Fruit fly (Drosophila melanogaster) whole organism, embryonic: ENCODE measurements around the gene CG3919.
A peak's percentile ranks its signal among the peaks of the same experiment; 100 is the strongest.

Experiments
- B-H2 ChIP-seq: fragments of 200-800 bp; sonication (Bioruptor generic); optimal IDR thresholded peaks from 2 replicates; lab custom pipeline; 2018; ENCODE audit warnings: missing biosample characterization, mild to moderate bottlenecking, missing genetic modification characterization
- CG10654 ChIP-seq: fragments of 200-800 bp; sonication (Bioruptor generic); optimal IDR thresholded peaks from 2 replicates; lab custom pipeline; 2016; ENCODE audit warnings: missing biosample characterization, missing genetic modification characterization
- CG12155 ChIP-seq: fragments of 200-800 bp; sonication (Bioruptor generic); optimal IDR thresholded peaks from 3 replicates; lab custom pipeline; 2016; ENCODE audit warnings: missing biosample characterization, missing genetic modification characterization
- CG1233 ChIP-seq: fragments of 200-800 bp; sonication (Bioruptor generic); optimal IDR thresholded peaks from 4 replicates; lab custom pipeline; 2018; ENCODE audit warnings: missing biosample characterization, mild to moderate bottlenecking, missing genetic modification characterization
- CG13287 ChIP-seq: fragments of 200-800 bp; sonication (Bioruptor generic); IDR thresholded peaks from 2 replicates; pipeline ENCODE4 v1.3.6; 2022; ENCODE audit warnings: missing biosample characterization, missing genetic modification characterization; ENCODE audit not compliant: partially characterized antibody
- CG14441 ChIP-seq: fragments of 200-800 bp; sonication (Bioruptor generic); IDR thresholded peaks from 2 replicates; pipeline ENCODE4 v1.3.6; 2022; ENCODE audit warnings: missing biosample characterization, missing genetic modification characterization
- CG1647 ChIP-seq: fragments of 200-800 bp; sonication (Bioruptor generic); optimal IDR thresholded peaks from 3 replicates; lab custom pipeline; 2016; ENCODE audit warnings: missing biosample characterization, missing genetic modification characterization
- CG17359 ChIP-seq: fragments of 200-800 bp; sonication (Bioruptor generic); optimal IDR thresholded peaks from 3 replicates; lab custom pipeline; 2018; ENCODE audit warnings: missing biosample characterization, mild to moderate bottlenecking, missing genetic modification characterization, moderate library complexity
- CG17568 ChIP-seq: fragments of 200-800 bp; sonication (Bioruptor generic); optimal IDR thresholded peaks from 2 replicates; lab custom pipeline; 2018; ENCODE audit warnings: missing biosample characterization, mild to moderate bottlenecking, missing genetic modification characterization, moderate library complexity
- CG17829 ChIP-seq: fragments of 200-800 bp; optimal IDR thresholded peaks from 2 replicates; lab custom pipeline; 2019; ENCODE audit warnings: missing biosample characterization, mild to moderate bottlenecking, missing genetic modification characterization, moderate library complexity
- CG18476 ChIP-seq: fragments of 200-800 bp; sonication (Bioruptor generic); optimal IDR thresholded peaks from 2 replicates; lab custom pipeline; 2016; ENCODE audit warnings: missing biosample characterization, mild to moderate bottlenecking, missing genetic modification characterization
- CG18764 ChIP-seq: fragments of 200-800 bp; sonication (Bioruptor generic); optimal IDR thresholded peaks from 3 replicates; lab custom pipeline; 2016; ENCODE audit warnings: missing biosample characterization, missing genetic modification characterization
- CG2116 ChIP-seq: fragments of 200-800 bp; sonication (Bioruptor generic); optimal IDR thresholded peaks from 3 replicates; lab custom pipeline; 2018; ENCODE audit warnings: missing biosample characterization, mild to moderate bottlenecking, missing genetic modification characterization
- CG30020 ChIP-seq: fragments of 200-800 bp; optimal IDR thresholded peaks from 2 replicates; lab custom pipeline; 2019; ENCODE audit warnings: missing biosample characterization, mild to moderate bottlenecking, missing genetic modification characterization, moderate library complexity
- CG5953 ChIP-seq: fragments of 200-800 bp; sonication (Bioruptor generic); IDR thresholded peaks from 2 replicates; pipeline ENCODE4 v1.3.6; 2022; ENCODE audit warnings: missing biosample characterization, missing genetic modification characterization
- CG6175 ChIP-seq: fragments of 200-800 bp; sonication (Bioruptor generic); IDR thresholded peaks from 3 replicates; pipeline ENCODE4 v1.3.6; 2022; ENCODE audit warnings: missing biosample characterization, missing genetic modification characterization
- CG6854 ChIP-seq: fragments of 200-800 bp; sonication (Bioruptor generic); optimal IDR thresholded peaks from 3 replicates; lab custom pipeline; 2017; ENCODE audit warnings: missing biosample characterization, mild to moderate bottlenecking, missing genetic modification characterization
- CG7357 ChIP-seq: fragments of 200-800 bp; sonication (Bioruptor generic); IDR thresholded peaks from 3 replicates; pipeline ENCODE4 v1.3.6; 2022; ENCODE audit warnings: missing biosample characterization, missing genetic modification characterization
- CG8290 ChIP-seq, 3 experiments: fragments of 200-800 bp; sonication (Bioruptor generic); optimal IDR thresholded peaks; 2 replicates each; lab custom pipeline; 2016 to 2019; ENCODE audit warnings: missing biosample characterization in 3 of 3, missing genetic modification characterization in 3 of 3, mild to moderate bottlenecking in 2 of 3, moderate library complexity in 1 of 3
- CG8765 ChIP-seq: fragments of 200-800 bp; sonication (Bioruptor generic); IDR thresholded peaks from 2 replicates; pipeline ENCODE4 v1.3.6; 2022; ENCODE audit warnings: missing biosample characterization, missing genetic modification characterization
- CTCF ChIP-seq: fragments of 200-800 bp; sonication (Bioruptor generic); optimal IDR thresholded peaks from 2 replicates; lab custom pipeline; 2017; ENCODE audit warnings: missing biosample characterization, mild to moderate bottlenecking, missing genetic modification characterization, moderate library complexity
- Camta ChIP-seq: fragments of 200-800 bp; sonication (Bioruptor generic); optimal IDR thresholded peaks from 2 replicates; lab custom pipeline; 2016; ENCODE audit warnings: missing biosample characterization, missing genetic modification characterization
- D ChIP-seq, 2 experiments: fragments of 200-800 bp in 1 of 2; fragments of >200 bp in 1 of 2; sonication (Bioruptor generic) in 1 of 2; optimal IDR thresholded peaks; 2 replicates in 1 of 2; 3 replicates in 1 of 2; lab custom pipeline; 2017; ENCODE audit warnings: mild to moderate bottlenecking in 1 of 2, missing biosample characterization in 1 of 2, missing genetic modification characterization in 1 of 2, missing genetic modification reagents in 1 of 2
- HLH54F ChIP-seq: fragments of 200-800 bp; sonication (Bioruptor generic); optimal IDR thresholded peaks from 3 replicates; lab custom pipeline; 2016; ENCODE audit warnings: missing biosample characterization, missing genetic modification characterization
- Hand ChIP-seq: fragments of 200-800 bp; sonication (Bioruptor generic); optimal IDR thresholded peaks from 2 replicates; lab custom pipeline; 2017; ENCODE audit warnings: mild to moderate bottlenecking, missing biosample characterization, missing genetic modification reagents, missing genetic modification characterization
- Hmx ChIP-seq: fragments of 200-800 bp; sonication (Bioruptor generic); optimal IDR thresholded peaks from 2 replicates; lab custom pipeline; 2016; ENCODE audit warnings: missing biosample characterization, missing genetic modification characterization
- Hr78 ChIP-seq, 2 experiments: fragments of 200-800 bp in 1 of 2; fragments of >200 bp in 1 of 2; sonication (Bioruptor generic) in 1 of 2; optimal IDR thresholded peaks; 2 replicates each; lab custom pipeline; 2017 to 2019; ENCODE audit warnings: missing biosample characterization in 2 of 2, missing genetic modification characterization in 2 of 2, mild to moderate bottlenecking in 1 of 2, moderate library complexity in 1 of 2
- Meics ChIP-seq: fragments of 200-800 bp; sonication (Bioruptor generic); optimal IDR thresholded peaks from 2 replicates; lab custom pipeline; 2017; ENCODE audit warnings: missing biosample characterization, mild to moderate bottlenecking, missing genetic modification characterization
- Sin3A ChIP-seq: fragments of >200 bp; optimal IDR thresholded peaks from 2 replicates; lab custom pipeline; 2018
- aop ChIP-seq: fragments of 200-800 bp; sonication (Bioruptor generic); IDR thresholded peaks from 2 replicates; pipeline ENCODE4 v1.3.6; 2022; ENCODE audit warnings: missing biosample characterization, missing genetic modification characterization
- bcd ChIP-seq: fragments of 200-800 bp; sonication (Bioruptor generic); optimal IDR thresholded peaks from 2 replicates; lab custom pipeline; 2017; ENCODE audit warnings: missing biosample characterization, mild to moderate bottlenecking, missing genetic modification characterization
- crc ChIP-seq: fragments of 200-800 bp; sonication (Bioruptor generic); optimal IDR thresholded peaks from 2 replicates; lab custom pipeline; 2016; ENCODE audit warnings: missing biosample characterization, missing genetic modification characterization
- esg ChIP-seq: fragments of 200-800 bp; sonication (Bioruptor generic); conservative IDR thresholded peaks from 2 replicates; pipeline ENCODE4 v1.3.6; 2022; ENCODE audit warnings: missing biosample characterization, missing genetic modification characterization
- fd102C ChIP-seq: fragments of 200-800 bp; sonication (Bioruptor generic); optimal IDR thresholded peaks from 2 replicates; lab custom pipeline; 2018; ENCODE audit warnings: missing biosample characterization, mild to moderate bottlenecking, missing genetic modification characterization, moderate library complexity
- fd64A ChIP-seq: fragments of 200-800 bp; sonication (Bioruptor generic); optimal IDR thresholded peaks from 3 replicates; lab custom pipeline; 2018; ENCODE audit warnings: missing biosample characterization, mild to moderate bottlenecking, missing genetic modification characterization
- ftz-f1 ChIP-seq: fragments of 200-800 bp; sonication (Bioruptor generic); optimal IDR thresholded peaks from 2 replicates; lab custom pipeline; 2016; ENCODE audit warnings: missing biosample characterization, missing genetic modification characterization
- gcm ChIP-seq: fragments of 200-800 bp; sonication (Bioruptor generic); optimal IDR thresholded peaks from 2 replicates; lab custom pipeline; 2019; ENCODE audit warnings: missing biosample characterization, mild to moderate bottlenecking, missing genetic modification characterization, moderate library complexity
- hth ChIP-seq: fragments of >200 bp; optimal IDR thresholded peaks from 2 replicates; lab custom pipeline; 2017; ENCODE audit warnings: inconsistent platforms
- lab ChIP-seq: fragments of 200-800 bp; sonication (Bioruptor generic); optimal IDR thresholded peaks from 3 replicates; lab custom pipeline; 2017; ENCODE audit warnings: missing biosample characterization, missing genetic modification characterization, mild to moderate bottlenecking, moderate library complexity, missing genetic modification reagents
- lbe ChIP-seq: fragments of 200-800 bp; sonication (Bioruptor generic); optimal IDR thresholded peaks from 2 replicates; lab custom pipeline; 2016; ENCODE audit warnings: missing biosample characterization, mild to moderate bottlenecking, missing genetic modification characterization
- odd ChIP-seq: fragments of 200-800 bp; sonication (Bioruptor generic); optimal IDR thresholded peaks from 2 replicates; lab custom pipeline; 2017; ENCODE audit warnings: missing biosample characterization, mild to moderate bottlenecking, missing genetic modification characterization
- otp ChIP-seq: fragments of 200-800 bp; sonication (Bioruptor generic); IDR thresholded peaks from 3 replicates; pipeline ENCODE4, ENCODE4 v1.3.6; 2022; ENCODE audit warnings: missing biosample characterization, missing genetic modification characterization
- phol ChIP-seq: fragments of 200-800 bp; sonication (Bioruptor generic); optimal IDR thresholded peaks from 3 replicates; lab custom pipeline; 2018; ENCODE audit warnings: missing biosample characterization, mild to moderate bottlenecking, missing genetic modification characterization, moderate library complexity
- sob ChIP-seq: fragments of 200-800 bp; sonication (Bioruptor generic); IDR thresholded peaks from 2 replicates; pipeline ENCODE4 v1.3.6; 2022; ENCODE audit warnings: missing biosample characterization, missing genetic modification characterization
- tio ChIP-seq: fragments of 200-800 bp; sonication (Bioruptor generic); optimal IDR thresholded peaks from 2 replicates; lab custom pipeline; 2017; ENCODE audit warnings: missing biosample characterization, missing genetic modification characterization, inconsistent platforms
- toy ChIP-seq: fragments of 200-800 bp; sonication (Bioruptor generic); IDR thresholded peaks from 2 replicates; pipeline ENCODE4 v1.3.6; 2022; ENCODE audit warnings: missing biosample characterization, missing genetic modification characterization
- tup ChIP-seq: fragments of 200-800 bp; sonication (Bioruptor generic); optimal IDR thresholded peaks from 2 replicates; lab custom pipeline; 2016; ENCODE audit warnings: missing biosample characterization, mild to moderate bottlenecking, missing genetic modification characterization, moderate library complexity
- z ChIP-seq: fragments of 200-800 bp; sonication (Bioruptor generic); IDR thresholded peaks from 3 replicates; pipeline ENCODE4 v1.3.6; 2022; ENCODE audit warnings: missing biosample characterization, missing genetic modification characterization
- zfh1 ChIP-seq: fragments of 200-800 bp; sonication (Bioruptor generic); IDR thresholded peaks from 3 replicates; pipeline ENCODE4 v1.3.6; 2022; ENCODE audit warnings: missing biosample characterization, missing genetic modification characterization
- zfh2 ChIP-seq: fragments of 200-800 bp; sonication (Bioruptor generic); optimal IDR thresholded peaks from 2 replicates; lab custom pipeline; 2016; ENCODE audit warnings: missing biosample characterization, missing genetic modification characterization

CG3919 gene

DNA sequence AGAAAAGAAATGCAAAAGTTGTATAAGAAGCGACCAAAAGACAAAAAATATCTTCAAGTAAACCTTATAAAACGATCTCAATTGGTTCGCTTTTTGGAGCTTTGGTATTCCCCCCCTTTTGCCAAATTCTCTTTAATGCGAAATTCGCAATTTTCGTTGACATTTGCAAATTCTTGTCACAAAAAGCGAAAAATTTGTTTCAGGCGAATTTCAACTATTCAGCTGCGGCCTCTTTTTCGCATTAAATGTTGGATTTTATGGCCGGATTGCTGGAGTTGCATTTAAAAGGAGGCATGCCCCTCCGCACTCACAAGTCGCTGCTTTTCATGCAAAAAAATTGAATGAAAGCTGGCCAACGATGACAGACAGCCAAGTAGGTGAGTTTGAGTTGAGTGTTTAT lies 14.7 kb downstream of the CG3919 start:
- TF ChIP-seq B-H2 (GFP tag; lab: Kevin White, UChicago) (no peak), Hr78 (GFP tag; optimal IDR thresholded peaks at IDR 0.05; lab: Kevin White, UChicago) (no peak), esg (no peak), Hand (GFP tag; lab: Kevin White, UChicago) (no peak), CG1233 (GFP tag; lab: Kevin White, UChicago) (no peak), CTCF (GFP tag; lab: Kevin White, UChicago) (no peak), Camta (GFP tag; lab: Kevin White, UChicago) (no peak), crc (GFP tag; lab: Kevin White, UChicago) (no peak)

dm6 chr3L:14427292-14427729 lies 16.9 kb downstream of the CG3919 start:
- TF ChIP-seq tio (GFP tag; lab: Kevin White, UChicago) (no peak), sob (GFP tag; lab: Robert Waterston, UW) (0 out of 2 replicates have a peak, but pooled peaks have one; percentile 13), lab (GFP tag; lab: Kevin White, UChicago) (peak; percentile 43), CG17829 (peak; percentile 25), Sin3A (lab: Kevin White, UChicago) (no peak), CG2116 (no peak), CG8765 (GFP tag; lab: Robert Waterston, UW) (no peak; the same call in 1 of the 2 replicates), gcm (GFP tag; lab: Kevin White, UChicago) (peak; percentile 29), Hmx (GFP tag; lab: Kevin White, UChicago) (no peak), Meics (GFP tag; lab: Kevin White, UChicago) (peak; percentile 22), hth (no peak), CG13287 (peak; percentile 59; the same call in 1 of the 2 replicates), ftz-f1 (GFP tag; lab: Kevin White, UChicago) (peak; percentile 4), CG12155 (GFP tag; lab: Kevin White, UChicago) (no peak), toy (no peak), CG18764 (no peak), D (optimal IDR thresholded peaks at IDR 0.05; lab: Kevin White, UChicago) (no peak), D (GFP tag; optimal IDR thresholded peaks at IDR 0.05; lab: Kevin White, UChicago) (no peak), z (GFP tag; lab: Robert Waterston, UW) (0 out of 3 replicates have a peak, but pooled peaks have one; percentile 42), CG5953 (GFP tag; lab: Robert Waterston, UW) (no peak), CG1647 (GFP tag; lab: Kevin White, UChicago) (no peak), odd (GFP tag; lab: Kevin White, UChicago) (peak; percentile 2), CG14441 (GFP tag; lab: Robert Waterston, UW) (no peak), CG7357 (GFP tag; lab: Robert Waterston, UW) (no peak), zfh1 (0 out of 3 replicates have a peak, but pooled peaks have one; percentile 28), lbe (GFP tag; lab: Kevin White, UChicago) (no peak), bcd (no peak), CG8290 (GFP tag; optimal IDR thresholded peaks at IDR 0.05; lab: Kevin White, UChicago) (no peak), CG8290 (tag; optimal IDR thresholded peaks at IDR 0.05; lab: Kevin White, UChicago) (peak in 1 of 2 experiments; percentile 72), CG10654 (GFP tag; lab: Kevin White, UChicago) (no peak), phol (tag; lab: Kevin White, UChicago) (no peak), CG17359 (no peak), CG6854 (GFP tag; lab: Kevin White, UChicago) (no peak), HLH54F (GFP tag; lab: Kevin White, UChicago) (no peak), CG30020 (no peak), CG18476 (no peak), otp (GFP tag; lab: Robert Waterston, UW) (no peak), fd64A (GFP tag; lab: Kevin White, UChicago) (peak; percentile 3), CG6175 (GFP tag; lab: Robert Waterston, UW) (no peak), zfh2 (GFP tag; lab: Kevin White, UChicago) (no peak), tup (GFP tag; lab: Kevin White, UChicago) (no peak), fd102C (GFP tag; lab: Kevin White, UChicago) (no peak), aop (no peak), CG17568 (peak; percentile 4)
